Worm (Caenorhabditis elegans) whole organism, L1 larva: ENCODE data around the gene Y51H4A.5.

Source experiments
- aly-2 ChIP-seq: fragments of 150-350 bp; optimal IDR thresholded peaks from 2 replicates; lab custom pipeline; 2014; ENCODE audit warnings: missing biosample characterization, missing genetic modification characterization
- ceh-82 ChIP-seq, 3 experiments: fragments of 150-350 bp in 1 of 3; sonication (generic microtip) in 2 of 3; optimal IDR thresholded peaks; 2 replicates each; lab custom pipeline; 2014 to 2017; ENCODE audit warnings: missing biosample characterization in 3 of 3, missing genetic modification characterization in 3 of 3
- hlh-4 ChIP-seq: sonication (generic microtip); optimal IDR thresholded peaks from 2 replicates; lab custom pipeline; 2016; ENCODE audit warnings: mild to moderate bottlenecking, missing genetic modification characterization, missing compliant biosample characterization
- lsy-2 ChIP-seq, 2 experiments: fragments of 150-350 bp; optimal IDR thresholded peaks; 2 replicates each; lab custom pipeline; 2014; ENCODE audit warnings: missing biosample characterization in 2 of 2, missing genetic modification characterization in 2 of 2
- nhr-237 ChIP-seq: fragments of 150-350 bp; optimal IDR thresholded peaks from 2 replicates; lab custom pipeline; 2014; ENCODE audit warnings: missing biosample characterization, missing genetic modification characterization
- pag-3 ChIP-seq: sonication (generic microtip); optimal IDR thresholded peaks from 2 replicates; lab custom pipeline; 2017; ENCODE audit warnings: missing genetic modification characterization, mild to moderate bottlenecking, missing compliant biosample characterization, antibody characterized with exemption, borderline replicate concordance; ENCODE audit not compliant: insufficient read depth
- rnt-1 ChIP-seq: sonication (generic microtip); optimal IDR thresholded peaks from 2 replicates; lab custom pipeline; 2016; ENCODE audit warnings: mild to moderate bottlenecking, missing genetic modification characterization, moderate library complexity, missing compliant biosample characterization
- skn-1 ChIP-seq: fragments of 150-350 bp; optimal IDR thresholded peaks from 2 replicates; lab custom pipeline; 2014; ENCODE audit warnings: missing biosample characterization, missing genetic modification characterization
- swsn-7 ChIP-seq: sonication (generic microtip); optimal IDR thresholded peaks from 2 replicates; lab custom pipeline; 2016; ENCODE audit warnings: missing genetic modification characterization, missing compliant biosample characterization

DNA sequence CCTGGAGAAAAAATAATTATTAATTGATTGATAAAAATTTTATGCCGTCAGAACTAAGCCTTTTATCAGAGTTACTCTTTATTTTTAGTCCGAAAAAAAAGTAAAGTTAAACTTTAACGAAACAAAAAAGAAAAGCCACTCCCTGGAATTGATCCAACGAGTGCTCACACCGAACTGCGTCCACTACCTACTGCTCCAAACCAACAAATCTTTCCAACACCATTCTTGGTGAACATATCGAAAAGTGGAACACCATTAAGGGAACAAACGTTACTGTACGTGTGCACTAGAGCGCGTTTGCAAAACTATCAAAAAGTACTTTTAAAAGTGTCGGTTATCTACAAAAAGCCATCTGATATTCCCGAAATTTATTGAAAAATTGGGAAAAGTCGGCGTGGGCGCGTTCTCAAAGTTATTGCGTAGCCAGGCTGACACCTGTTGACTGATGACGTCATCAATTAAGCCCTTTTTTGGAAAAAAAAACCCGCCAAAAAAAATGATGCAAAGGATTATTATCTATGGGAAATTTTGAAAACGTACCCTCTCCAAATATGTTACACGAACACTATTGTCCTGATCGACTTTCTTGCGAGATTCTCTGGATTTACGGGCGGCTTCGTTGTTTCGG is 22.2 kb downstream of the Y51H4A.5 start:
- no peak for TF ChIP-seq rnt-1 (tag; lab: Kevin White, UChicago)
- no peak for TF ChIP-seq aly-2
- no peak for TF ChIP-seq skn-1
- TF ChIP-seq ceh-82 (tag; optimal IDR thresholded peaks at IDR 0.05; lab: Kevin White, UChicago) = no peak
- no peak for TF ChIP-seq lsy-2 (tag; optimal IDR thresholded peaks at IDR 0.05; lab: Kevin White, UChicago)
- no peak for TF ChIP-seq hlh-4
- no peak for TF ChIP-seq swsn-7 (tag; lab: Kevin White, UChicago)
- TF ChIP-seq pag-3 (tag; lab: Kevin White, UChicago) = no peak
- TF ChIP-seq nhr-237 = no peak
